Fruit fly (Drosophila melanogaster) Kc167 (cell line): ENCODE results near the gene Sulf1.

Experiments used
- h ChIP-seq: fragments of >200 bp; optimal IDR thresholded peaks from 3 replicates; lab custom pipeline; 2018; ENCODE audit warnings: missing external identifiers
- psq ChIP-seq: fragments of >200 bp; optimal IDR thresholded peaks from 2 replicates; lab custom pipeline; 2017; ENCODE audit warnings: missing external identifiers

DNA sequence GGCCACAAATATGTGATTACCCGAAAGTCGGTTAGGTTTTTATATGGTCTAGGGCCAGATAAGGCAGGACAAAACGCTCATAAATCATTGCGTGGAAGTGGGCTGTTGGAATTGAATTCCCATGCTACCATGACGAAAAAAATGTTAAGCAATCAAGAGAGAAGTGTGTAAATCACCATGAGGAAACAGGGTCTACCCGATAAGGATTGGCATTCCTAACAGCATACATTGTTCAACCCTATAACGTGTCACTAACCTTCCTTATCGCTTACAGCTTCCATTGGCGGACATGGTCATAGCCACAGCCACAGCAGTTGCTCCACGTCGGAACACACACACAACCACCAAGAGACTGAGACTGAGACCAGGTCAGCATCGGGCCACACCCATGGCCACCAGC, 31.3 kb downstream of the Sulf1 start:
- TF ChIP-seq h (lab: Kevin White, UChicago): no peak
- TF ChIP-seq psq (lab: Kevin White, UChicago): no peak
